Worm (Caenorhabditis elegans) whole organism, L4/young adult: ENCODE measurements around the gene zmp-5.

Source experiments
- W03F9.2 ChIP-seq: fragments of 150-350 bp; optimal IDR thresholded peaks from 2 replicates; lab custom pipeline; 2014; ENCODE audit warnings: missing biosample characterization, missing genetic modification characterization
- dao-5 ChIP-seq: sonication (generic microtip); optimal IDR thresholded peaks from 2 replicates; lab custom pipeline; 2016; ENCODE audit warnings: missing genotype, missing genetic modification characterization, moderate library complexity, missing compliant biosample characterization
- him-1 ChIP-seq: sonication (generic microtip); optimal IDR thresholded peaks from 2 replicates; lab custom pipeline; 2016; ENCODE audit warnings: missing genotype, missing genetic modification reagents, missing genetic modification characterization, missing compliant biosample characterization

zmp-5 gene

DNA sequence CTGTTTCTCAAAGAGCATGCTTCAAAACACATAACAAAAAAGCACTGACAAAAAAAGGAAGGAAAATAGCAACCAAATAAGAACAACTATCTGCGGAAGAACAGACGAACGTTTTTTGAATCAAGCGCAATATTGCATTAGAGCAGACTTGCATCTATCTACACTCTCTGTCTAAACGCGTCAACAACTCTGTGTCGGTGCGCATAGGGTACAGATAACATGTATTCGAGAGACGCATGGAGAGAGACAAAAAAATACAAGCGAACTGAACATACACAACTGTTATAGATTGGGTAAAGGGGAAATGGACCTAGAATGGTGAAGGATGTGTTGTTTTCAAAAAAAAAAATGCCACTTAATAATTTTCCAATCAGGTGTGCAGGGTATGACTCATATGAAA, 11.9 kb upstream of the zmp-5 start:
- TF ChIP-seq W03F9.2 (peak; percentile 50), him-1 (tag; lab: Kevin White, UChicago) (no peak)

DNA sequence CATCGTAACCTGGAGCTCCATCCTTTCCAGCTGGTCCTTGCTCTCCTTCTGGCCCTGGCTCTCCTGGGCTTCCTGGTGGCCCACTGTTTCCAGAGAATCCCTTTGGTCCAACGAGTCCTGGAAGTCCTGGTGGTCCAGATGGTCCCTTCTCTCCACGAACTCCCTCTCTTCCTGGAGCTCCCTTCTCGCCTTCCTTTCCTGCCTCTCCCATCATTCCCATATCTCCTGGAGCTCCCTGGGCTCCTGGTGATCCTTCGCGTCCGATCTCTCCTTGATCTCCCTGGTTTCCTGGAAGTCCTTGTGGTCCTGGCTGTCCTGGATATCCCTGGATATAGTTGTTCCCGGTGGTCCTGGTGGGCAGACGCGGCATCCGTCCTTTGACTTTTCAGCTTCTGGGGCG, 10.7 kb upstream of the zmp-5 start:
- no peak for TF ChIP-seq him-1 (tag; lab: Kevin White, UChicago)
- no peak for TF ChIP-seq W03F9.2
- no peak for TF ChIP-seq dao-5

DNA sequence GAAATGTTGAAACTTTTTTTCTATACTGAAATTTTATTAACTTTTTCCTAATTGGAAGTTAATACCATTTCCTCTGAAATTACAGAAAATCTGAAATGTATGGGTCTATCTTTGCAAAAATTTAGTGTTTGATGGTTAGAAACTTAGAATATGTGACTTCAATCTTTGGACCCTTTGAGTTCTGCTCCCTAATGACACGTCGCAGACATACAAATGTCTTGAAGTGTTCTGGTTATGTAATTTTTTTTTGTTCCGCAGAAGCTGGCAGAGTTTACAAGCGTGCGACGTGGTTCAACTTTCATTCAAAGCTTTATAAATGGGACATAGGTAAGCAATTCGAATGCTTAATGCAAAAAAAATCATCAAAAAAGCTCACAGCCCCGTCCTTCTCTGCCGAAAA, 8.9 kb upstream of the zmp-5 start:
- TF ChIP-seq W03F9.2 (no peak), him-1 (tag; lab: Kevin White, UChicago) (no peak), dao-5 (no peak)

DNA sequence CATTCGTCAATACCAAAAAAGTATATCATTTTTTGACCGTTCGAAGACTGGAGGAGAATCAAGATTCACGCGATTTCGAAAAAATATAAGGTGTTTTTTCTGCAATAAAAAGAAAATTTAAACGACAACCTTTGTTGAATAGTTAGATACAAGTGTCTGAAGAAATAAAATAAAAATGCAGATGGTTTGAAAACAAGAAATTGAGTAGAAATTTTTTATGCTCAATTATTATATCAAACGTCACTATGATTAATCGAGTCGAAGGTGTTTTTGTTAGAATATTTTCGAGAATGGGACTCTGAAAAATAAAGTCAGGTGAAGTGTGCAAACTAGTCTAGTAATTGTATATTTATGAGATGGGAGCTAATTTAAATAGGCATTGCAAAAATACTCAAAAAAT, 6.5 kb upstream of the zmp-5 start, which contains the start of gene R09A8.5:
TSS of gene R09A8.5 (minus strand) at position 101 of the 400 bp plus-strand sequence.
- TF ChIP-seq him-1 (tag; lab: Kevin White, UChicago) (no peak), dao-5 (no peak), W03F9.2 (no peak)

DNA sequence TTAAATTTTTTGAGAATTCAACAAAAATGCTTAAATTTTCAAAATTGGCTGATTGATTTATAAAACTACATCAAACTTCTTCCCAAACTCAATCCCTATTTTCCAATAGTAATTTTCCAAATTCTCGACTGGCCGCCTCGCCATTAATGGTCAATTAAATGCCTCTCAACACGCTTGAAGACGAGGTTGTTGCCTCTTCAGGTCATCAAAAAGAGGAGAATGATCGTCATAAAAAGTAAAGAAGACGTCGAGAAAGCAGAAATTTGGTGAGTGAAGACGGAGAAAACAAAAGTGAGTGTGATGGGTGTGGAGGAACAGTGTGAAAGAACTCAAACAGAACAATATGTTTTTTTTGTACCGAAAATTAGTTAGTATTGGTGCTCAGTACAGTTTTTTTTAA, 6.0 kb upstream of the zmp-5 start:
- TF ChIP-seq W03F9.2 (no peak), him-1 (tag; lab: Kevin White, UChicago) (no peak), dao-5 (no peak)

DNA sequence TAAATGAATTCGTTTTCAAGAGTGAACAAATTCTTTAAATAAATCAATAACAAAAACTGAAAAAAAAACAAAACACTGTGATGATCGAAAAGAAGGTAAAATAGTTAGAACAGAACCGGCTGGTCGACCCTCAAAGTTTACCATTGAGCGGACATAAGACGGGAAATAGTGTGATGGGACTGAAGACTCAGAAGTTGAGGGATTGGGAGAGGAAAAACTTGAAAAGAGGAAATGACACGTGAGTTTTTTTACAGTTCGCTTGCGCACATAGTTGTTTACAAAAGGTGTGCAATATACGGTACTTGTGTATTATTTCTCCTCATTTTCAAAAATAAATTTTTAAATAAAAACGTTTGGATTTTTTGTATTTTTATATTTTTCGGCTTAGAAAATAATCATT, 4.0 kb upstream of the zmp-5 start:
- TF ChIP-seq dao-5 (no peak), W03F9.2 (no peak), him-1 (tag; lab: Kevin White, UChicago) (no peak)

DNA sequence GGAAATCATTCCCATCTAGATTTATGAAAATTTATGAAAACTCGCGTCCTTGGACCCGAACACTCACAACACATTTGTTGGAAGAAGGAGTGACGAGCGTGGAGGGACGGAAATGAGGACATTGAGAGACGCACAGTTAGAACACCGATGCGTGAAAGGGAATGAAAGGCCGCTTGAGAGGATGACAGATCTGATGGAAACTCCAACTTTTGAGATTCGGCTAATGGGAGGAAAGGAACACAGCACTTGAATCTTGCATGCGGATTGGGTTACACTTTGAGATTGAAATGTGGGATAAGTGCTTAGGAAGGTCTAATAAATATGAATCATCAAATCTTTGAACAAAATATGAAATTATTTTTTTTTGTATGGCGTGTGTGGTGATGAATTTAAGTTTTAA, 1.1 kb upstream of the zmp-5 start:
- no peak for TF ChIP-seq dao-5
- TF ChIP-seq W03F9.2: no peak
- no peak for TF ChIP-seq him-1 (tag; lab: Kevin White, UChicago)

DNA sequence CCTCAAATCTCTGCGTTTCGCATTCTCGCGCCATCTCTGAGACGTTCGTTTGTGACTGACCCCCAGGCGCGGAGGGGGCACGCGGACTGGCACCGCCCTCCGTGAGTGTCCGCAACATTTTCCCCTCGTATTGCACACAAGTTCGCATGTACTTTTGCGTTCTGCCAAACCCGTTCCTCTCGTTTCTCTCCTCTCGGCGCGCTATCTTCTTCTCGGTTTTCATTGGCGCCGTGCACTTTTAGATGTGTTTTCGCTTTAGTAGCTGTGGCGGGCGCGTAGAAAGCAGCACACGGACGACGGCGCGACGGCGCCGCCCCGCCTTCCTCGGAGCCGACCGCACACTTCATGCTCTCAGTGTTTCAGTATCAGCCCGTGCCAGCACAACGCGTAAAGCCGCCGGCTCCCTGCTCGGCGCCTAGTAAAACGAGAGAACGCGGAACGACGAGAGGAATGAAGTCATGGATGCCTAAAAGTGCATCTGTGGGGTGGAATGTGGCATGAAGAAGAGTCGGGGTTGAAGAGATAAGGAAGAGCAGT, 8.5 kb downstream of the zmp-5 start:
- TF ChIP-seq dao-5 (no peak), W03F9.2 (no peak), him-1 (tag; lab: Kevin White, UChicago) (no peak)

DNA sequence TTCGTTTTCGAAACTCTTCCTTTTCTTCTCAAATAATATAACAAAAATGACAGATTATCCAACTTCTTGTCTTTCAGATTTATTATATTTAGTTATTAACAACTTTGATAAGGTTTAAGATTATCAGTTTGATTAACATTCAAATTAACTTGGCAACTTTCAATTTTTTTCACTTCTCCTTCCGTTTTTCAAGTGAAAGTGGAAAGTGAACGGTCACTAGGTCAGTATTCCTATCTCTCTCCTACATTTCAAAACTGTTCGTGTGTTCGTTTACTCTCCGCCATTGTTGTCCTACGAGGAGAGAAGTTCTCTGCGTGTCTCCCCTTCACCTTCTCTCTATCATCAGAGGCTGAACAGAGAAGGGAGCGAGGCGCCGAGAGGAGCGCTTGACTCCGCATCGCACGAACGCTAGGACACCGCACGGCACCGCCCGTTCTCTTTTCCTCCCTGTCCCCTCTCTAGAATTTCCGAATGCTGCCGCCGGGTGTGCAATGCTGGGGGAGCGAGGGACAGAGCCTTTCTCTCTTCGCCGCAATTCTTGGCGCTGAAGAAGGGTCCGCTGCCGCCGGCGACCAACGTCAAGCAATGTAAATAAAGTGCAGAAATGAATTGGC, 9.6 kb downstream of the zmp-5 start:
- TF ChIP-seq him-1 (tag; lab: Kevin White, UChicago) (peak; percentile 46), dao-5 (no peak), W03F9.2 (no peak)

DNA sequence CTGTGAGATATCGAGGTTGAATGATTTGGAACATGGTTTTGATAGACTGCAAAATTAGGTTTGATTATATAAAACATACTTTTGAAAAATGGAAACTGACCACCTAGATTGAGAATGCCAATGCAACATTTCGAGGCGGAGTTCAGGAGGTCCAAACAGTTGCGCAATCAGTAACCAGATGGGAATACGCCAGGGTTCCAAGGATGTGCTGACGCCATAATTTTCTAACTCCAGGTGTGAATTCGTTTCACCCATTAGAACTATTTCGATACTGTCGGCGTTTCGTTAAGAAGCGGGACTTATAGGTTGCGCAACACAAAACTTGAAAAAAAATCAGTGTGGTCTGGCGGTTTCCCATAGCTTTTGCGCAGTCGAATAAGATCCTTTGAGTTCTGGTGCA, 12.9 kb downstream of the zmp-5 start, which contains the start of gene C02B4.3:
TSS of gene C02B4.3 (minus strand) at position 34 of the 400 bp plus-strand sequence.
- no peak for TF ChIP-seq him-1 (tag; lab: Kevin White, UChicago)
- no peak for TF ChIP-seq W03F9.2
- TF ChIP-seq dao-5: no peak

DNA sequence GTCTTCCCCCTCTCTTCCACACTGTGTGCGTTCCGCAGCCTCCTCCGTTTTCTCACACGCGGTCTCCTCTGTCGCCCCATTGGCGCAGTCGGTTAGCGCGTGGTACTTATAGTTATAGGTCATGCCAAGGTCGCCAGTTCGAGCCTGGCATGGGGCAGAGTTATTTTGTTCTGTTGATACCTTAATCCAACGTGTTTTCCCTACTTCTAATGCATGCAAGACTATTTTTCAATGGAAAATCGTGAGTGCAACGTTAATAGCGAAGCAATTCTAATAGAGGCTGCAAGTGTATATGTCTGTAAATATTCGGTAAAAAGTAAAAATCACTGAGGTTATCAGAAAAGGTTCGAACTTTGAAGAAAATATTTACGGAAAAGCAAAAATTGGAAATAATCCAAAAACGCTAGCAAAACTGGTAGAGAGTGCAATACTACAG, 14.2 kb downstream of the zmp-5 start:
- TF ChIP-seq him-1 (tag; lab: Kevin White, UChicago) (peak; percentile 74), dao-5 (peak; percentile 60), W03F9.2 (peak; percentile 17)

DNA sequence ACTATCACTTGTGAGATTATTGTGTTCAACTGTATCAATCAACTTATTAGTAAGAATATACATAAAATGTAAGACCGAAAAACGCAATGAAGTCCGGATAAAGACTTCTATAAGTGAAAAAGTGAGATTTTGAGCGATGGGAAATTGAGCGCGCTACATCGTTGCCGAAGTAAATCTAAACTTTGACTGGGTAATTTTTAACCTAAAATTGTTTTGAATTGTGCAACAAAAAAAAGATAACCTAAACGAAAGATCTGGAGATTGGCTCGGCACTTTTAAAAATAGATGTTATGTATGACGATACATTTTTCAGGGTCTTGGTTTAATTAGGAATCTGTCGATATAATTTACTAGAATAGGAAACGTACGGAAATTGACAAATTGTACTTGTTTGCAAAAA, 16.2 kb downstream of the zmp-5 start:
- TF ChIP-seq W03F9.2: peak; percentile 34
- TF ChIP-seq dao-5: no peak

DNA sequence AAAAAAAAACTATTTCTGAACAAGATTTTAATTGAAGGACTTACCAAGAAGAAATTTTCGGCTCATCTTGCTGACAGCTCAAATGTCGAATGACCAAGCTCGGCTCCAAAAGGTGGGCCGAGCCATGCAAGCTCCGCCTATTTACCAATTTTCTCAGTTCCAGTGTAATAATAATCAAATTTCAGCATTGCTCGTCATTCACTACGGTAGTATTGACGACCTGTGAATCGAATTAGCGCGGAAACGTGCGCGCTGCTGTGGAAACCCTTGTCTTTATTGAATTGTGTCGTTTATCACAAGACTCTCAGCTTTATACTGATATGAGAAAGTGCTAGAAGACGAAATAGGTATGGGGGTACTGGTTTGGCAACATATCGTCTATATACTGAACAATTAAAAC, 16.6 kb downstream of the zmp-5 start, which contains the start of gene nlp-76:
TSS of gene nlp-76 (minus strand) at position 367 of the 400 bp plus-strand sequence.
- TF ChIP-seq W03F9.2 (no peak), dao-5 (no peak), him-1 (tag; lab: Kevin White, UChicago) (no peak)

DNA sequence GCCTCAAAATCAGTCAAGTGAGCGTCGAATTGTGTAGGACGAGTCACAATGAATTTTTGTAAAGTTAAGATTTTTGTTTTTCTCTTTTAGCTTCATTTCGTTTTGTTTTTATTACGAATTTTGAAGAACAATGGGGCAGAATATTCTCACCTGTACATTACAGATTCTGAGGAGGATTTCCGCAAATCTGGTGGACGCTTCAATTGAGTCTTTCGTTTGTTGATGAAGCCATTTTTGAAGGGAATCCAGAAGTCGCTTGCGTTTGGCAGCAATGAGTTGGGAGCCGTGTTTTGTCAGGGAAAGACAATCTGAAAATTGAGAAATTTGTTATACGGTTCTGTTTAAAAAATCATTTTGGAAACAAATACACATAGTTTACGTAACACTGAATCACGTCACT, 17.5 kb downstream of the zmp-5 start:
- no peak for TF ChIP-seq W03F9.2
- TF ChIP-seq him-1 (tag; lab: Kevin White, UChicago): no peak
- no peak for TF ChIP-seq dao-5

DNA sequence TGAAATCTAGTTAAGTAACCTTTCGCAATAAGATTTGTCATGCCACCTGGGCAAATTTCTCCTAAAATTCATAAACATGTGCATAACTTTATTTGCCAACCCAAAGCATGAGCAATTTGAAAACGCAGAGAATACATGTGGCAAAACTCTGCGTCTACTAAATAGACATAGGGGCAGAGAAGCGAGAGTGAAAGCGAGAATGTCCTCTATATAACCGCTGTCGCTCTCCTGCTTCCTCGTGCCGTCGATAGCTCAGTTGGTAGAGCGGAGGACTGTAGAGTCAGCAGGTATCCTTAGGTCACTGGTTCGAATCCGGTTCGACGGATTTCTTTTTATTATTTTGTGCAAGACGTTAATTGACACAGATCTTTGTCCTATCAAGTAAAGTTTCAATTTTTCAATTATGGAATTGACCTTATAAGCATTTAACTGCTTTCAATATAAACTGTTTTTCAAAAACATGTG, 18.1 kb downstream of the zmp-5 start:
- TF ChIP-seq W03F9.2 (no peak), him-1 (tag; lab: Kevin White, UChicago) (peak; percentile 86), dao-5 (peak; percentile 88)

DNA sequence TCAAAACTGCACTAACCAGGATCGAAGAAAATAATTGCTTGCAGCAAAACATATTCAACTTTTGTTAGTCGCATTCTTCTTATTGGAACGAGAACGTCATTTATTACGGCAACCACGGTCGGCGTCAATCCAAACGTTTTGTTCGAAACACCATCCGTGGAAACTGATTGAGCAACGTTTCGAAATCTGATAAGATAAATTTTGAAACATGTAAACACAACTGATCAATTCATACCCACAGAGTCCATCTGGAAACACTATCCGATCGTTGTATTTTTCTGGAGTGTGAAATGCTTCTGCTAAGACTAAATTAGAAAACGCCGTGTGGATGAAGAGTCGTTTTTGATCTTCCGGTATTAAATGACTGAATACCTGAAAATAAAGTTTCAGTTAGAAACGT, 18.9 kb downstream of the zmp-5 start:
- TF ChIP-seq dao-5 (no peak), W03F9.2 (no peak), him-1 (tag; lab: Kevin White, UChicago) (no peak)
